Fruit fly (Drosophila melanogaster): ENCODE results near the gene sloth2.

sloth2 gene

DNA sequence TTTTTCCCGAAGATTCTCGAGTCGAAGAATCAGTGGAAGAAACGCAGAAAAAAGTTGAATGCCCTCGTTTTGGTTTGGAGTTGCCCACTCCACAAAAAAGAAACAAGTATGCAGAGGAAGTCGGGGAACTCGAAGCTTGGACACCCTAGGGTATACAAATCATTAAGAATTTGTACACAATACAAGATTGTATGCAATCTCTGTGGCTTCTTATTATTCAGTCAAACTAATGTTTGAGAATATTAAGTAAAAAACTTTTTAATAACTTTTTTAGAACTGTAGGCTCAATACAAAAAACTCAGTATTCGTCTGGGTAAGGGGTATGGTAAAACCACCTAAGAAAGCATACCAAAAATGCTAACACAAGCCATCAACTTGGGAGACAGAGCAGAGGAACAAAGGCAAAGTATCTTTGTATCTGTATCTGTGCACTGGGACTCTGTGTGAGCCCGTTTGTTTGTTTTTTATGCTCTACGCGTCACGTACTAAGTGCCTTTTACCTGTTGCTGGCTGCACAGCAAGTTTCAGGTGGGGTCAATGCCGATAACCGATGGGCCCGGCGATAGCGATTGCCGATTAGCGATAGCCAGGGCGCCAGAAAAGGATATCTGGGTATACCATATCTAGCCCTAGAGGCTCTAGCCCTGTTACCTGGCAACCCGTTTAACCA lies 25.8 kb upstream of the sloth2 start (continued):
- TF ChIP-seq Trl (optimal IDR thresholded peaks at IDR 0.05) (no peak), Trl (GFP tag; optimal IDR thresholded peaks at IDR 0.05) (peak; percentile 73), Hsf (GFP tag; optimal IDR thresholded peaks at IDR 0.05) (peak; percentile 84), CG15514 (GFP tag; optimal IDR thresholded peaks at IDR 0.05) (peak; percentile 4), CG2129 (GFP tag; IDR thresholded peaks at IDR 0.05; ENCODE audit: partially characterized antibody) (no peak), Sry-δ (GFP tag; optimal IDR thresholded peaks at IDR 0.05) (peak; percentile 63), CG17912 (GFP tag; optimal IDR thresholded peaks at IDR 0.05) (no peak), Bteb2 (GFP tag; optimal IDR thresholded peaks at IDR 0.05) (peak; percentile 67), CG2120 (GFP tag; optimal IDR thresholded peaks at IDR 0.05) (peak; percentile 76), cwo (GFP tag; optimal IDR thresholded peaks at IDR 0.05) (peak; percentile 49), CG14441 (GFP tag; IDR thresholded peaks at IDR 0.05) (no peak), z (GFP tag; IDR thresholded peaks at IDR 0.05) (0 out of 3 replicates have a peak, but pooled peaks have one; percentile 33), CG9817 (tag; optimal IDR thresholded peaks at IDR 0.05) (peak; percentile 42), ind (GFP tag; optimal IDR thresholded peaks at IDR 0.05) (peak; percentile 64), ro (GFP tag; IDR thresholded peaks at IDR 0.05) (peak; percentile 41), CG3995 (GFP tag; optimal IDR thresholded peaks at IDR 0.05) (no peak), cas (GFP tag; IDR thresholded peaks at IDR 0.05) (no peak), Sry-β (GFP tag; optimal IDR thresholded peaks at IDR 0.05) (no peak), jigr1 (GFP tag; IDR thresholded peaks at IDR 0.05) (no peak), HLH54F (GFP tag; optimal IDR thresholded peaks at IDR 0.05) (peak; percentile 40), CG11247 (GFP tag; IDR thresholded peaks at IDR 0.05) (0 out of 2 replicates have a peak, but pooled peaks have one; percentile 9), CG33213 (GFP tag; optimal IDR thresholded peaks at IDR 0.05) (peak; percentile 61), CG3726 (GFP tag; IDR thresholded peaks at IDR 0.05) (peak; percentile 79), CG2712 (tag; optimal IDR thresholded peaks at IDR 0.05) (peak; percentile 94), cad (GFP tag; optimal IDR thresholded peaks at IDR 0.05) (no peak), tio (GFP tag; optimal IDR thresholded peaks at IDR 0.05) (peak; percentile 77), CG17612 (GFP tag; IDR thresholded peaks at IDR 0.05) (no peak), CHES-1-like (GFP tag; optimal IDR thresholded peaks at IDR 0.05) (peak; percentile 73), toy (GFP tag; IDR thresholded peaks at IDR 0.05) (no peak), br (optimal IDR thresholded peaks at IDR 0.05) (no peak), Deaf1 (tag; optimal IDR thresholded peaks at IDR 0.05) (peak; percentile 48), CG11093 (GFP tag; IDR thresholded peaks at IDR 0.05) (peak; percentile 65), CTCF (GFP tag; optimal IDR thresholded peaks at IDR 0.05) (no peak), Myb (GFP tag; optimal IDR thresholded peaks at IDR 0.05) (peak; percentile 42), CG1024 (GFP tag; IDR thresholded peaks at IDR 0.05) (peak; percentile 73), CG8388 (GFP tag; optimal IDR thresholded peaks at IDR 0.05) (peak; percentile 86), Dbx (GFP tag; IDR thresholded peaks at IDR 0.05) (no peak), ftz-f1 (GFP tag; optimal IDR thresholded peaks at IDR 0.05) (no peak), CG13296 (GFP tag; optimal IDR thresholded peaks at IDR 0.05) (peak; percentile 19), Bgb (GFP tag; IDR thresholded peaks at IDR 0.05; ENCODE audit: partially characterized antibody) (peak; percentile 54; the same call in 1 of the 2 replicates), CG1602 (GFP tag; optimal IDR thresholded peaks at IDR 0.05) (peak; percentile 79), Mes4 (GFP tag; optimal IDR thresholded peaks at IDR 0.05) (peak; percentile 72), Mad (GFP tag; optimal IDR thresholded peaks at IDR 0.05) (peak; percentile 68), CG8281 (tag; optimal IDR thresholded peaks at IDR 0.05) (no peak), bsh (GFP tag; optimal IDR thresholded peaks at IDR 0.05) (peak; percentile 81 to 94), Drgx (GFP tag; IDR thresholded peaks at IDR 0.05) (peak; percentile 72), Lpt (GFP tag; optimal IDR thresholded peaks at IDR 0.05) (no peak), danr (GFP tag; IDR thresholded peaks at IDR 0.05) (peak; percentile 33; the same call in 1 of the 2 replicates), CG3407 (GFP tag; optimal IDR thresholded peaks at IDR 0.05) (peak; percentile 82), Nf-YA (GFP tag; IDR thresholded peaks at IDR 0.05) (no peak), CG4707 (GFP tag; optimal IDR thresholded peaks at IDR 0.05) (peak; percentile 41), Ssrp (tag; optimal IDR thresholded peaks at IDR 0.05) (peak; percentile 79)
